Worm (Caenorhabditis elegans): Measurements from ENCODE around the gene fbxc-23.

Gene fbxc-23

DNA sequence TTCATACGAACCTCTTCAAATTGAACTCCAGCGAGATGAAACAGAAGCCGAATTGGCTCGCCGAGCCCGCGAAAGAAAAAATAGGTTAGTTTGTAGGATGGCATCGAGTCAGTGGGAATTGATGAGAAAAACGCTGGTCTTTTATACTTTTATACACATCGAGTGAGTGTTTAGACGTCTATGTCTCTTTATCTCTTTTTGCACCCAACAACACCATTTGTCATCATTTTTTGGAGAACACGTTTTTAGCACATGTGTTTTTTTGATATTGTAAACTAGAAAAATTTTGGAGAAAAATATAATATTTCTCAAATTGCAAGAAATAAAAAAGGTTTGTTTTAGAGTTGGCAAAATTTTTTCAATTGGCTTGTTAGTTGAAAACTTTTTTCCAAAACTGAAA is 28.0 kb upstream of the fbxc-23 start, which contains the start of gene gst-16:
Gene gst-16 (minus strand): TSS at position 111 of the 400 bp plus-strand sequence.
- TF ChIP-seq elt-1 (tag; optimal IDR thresholded peaks at IDR 0.05) (no peak), Y55F3AM.14 (GFP tag; optimal IDR thresholded peaks at IDR 0.05) (no peak), unc-55 (GFP tag; optimal IDR thresholded peaks at IDR 0.05) (no peak), snpc-4 (tag; optimal IDR thresholded peaks at IDR 0.05) (no peak), skn-1 (tag; optimal IDR thresholded peaks at IDR 0.05) (peak; percentile 70)

DNA sequence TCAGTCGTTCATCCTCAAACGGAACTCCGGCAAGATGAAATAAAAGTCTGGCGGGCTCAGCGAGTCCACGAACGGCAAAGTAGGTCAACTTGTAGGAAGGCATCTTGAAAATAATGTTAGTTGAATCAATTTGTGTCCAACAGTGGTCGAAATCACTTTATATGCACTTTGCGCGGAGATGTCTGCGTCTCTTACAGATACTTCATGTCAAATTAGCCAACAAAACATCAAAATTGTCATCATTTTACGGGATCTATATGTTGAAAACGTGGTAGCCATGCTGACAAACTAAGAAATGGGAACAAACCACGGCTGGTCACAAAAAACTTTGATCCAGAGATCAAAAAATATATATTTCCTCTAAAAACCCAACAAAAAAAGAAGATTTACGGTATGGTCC is 21.5 kb upstream of the fbxc-23 start, which contains the start of gene gst-12:
Gene gst-12 (minus strand): TSS at position 254 of the 400 bp plus-strand sequence.
- no peak for TF ChIP-seq nhr-237 (tag; optimal IDR thresholded peaks at IDR 0.05)
- TF ChIP-seq elt-1 (tag; optimal IDR thresholded peaks at IDR 0.05) = no peak
- TF ChIP-seq nhr-21 (tag; optimal IDR thresholded peaks at IDR 0.05) = peak; percentile 61
- TF ChIP-seq ama-1 (optimal IDR thresholded peaks at IDR 0.05) = no peak
- no peak for TF ChIP-seq fos-1 (tag; optimal IDR thresholded peaks at IDR 0.05)
- TF ChIP-seq sma-9 (GFP tag; optimal IDR thresholded peaks at IDR 0.05) = peak; percentile 63
- no peak for TF ChIP-seq sma-9 (tag; optimal IDR thresholded peaks at IDR 0.05)
- no peak for TF ChIP-seq nhr-6 (tag; optimal IDR thresholded peaks at IDR 0.05)
- TF ChIP-seq zag-1 (tag; optimal IDR thresholded peaks at IDR 0.05) = no peak
- no peak for TF ChIP-seq lin-11 (tag; optimal IDR thresholded peaks at IDR 0.05)
- no peak for TF ChIP-seq ztf-11 (tag; optimal IDR thresholded peaks at IDR 0.05)
- no peak for TF ChIP-seq aly-2 (tag; optimal IDR thresholded peaks at IDR 0.05)
- TF ChIP-seq Y55F3AM.14 (GFP tag; optimal IDR thresholded peaks at IDR 0.05) = no peak
- TF ChIP-seq blmp-1 (tag; optimal IDR thresholded peaks at IDR 0.05; ENCODE audit: insufficient read depth) = no peak
- TF ChIP-seq F13H6.1 (tag; optimal IDR thresholded peaks at IDR 0.05) = no peak
- TF ChIP-seq nhr-25 (tag; optimal IDR thresholded peaks at IDR 0.05) = no peak
- no peak for TF ChIP-seq nhr-11 (tag; optimal IDR thresholded peaks at IDR 0.05)

DNA sequence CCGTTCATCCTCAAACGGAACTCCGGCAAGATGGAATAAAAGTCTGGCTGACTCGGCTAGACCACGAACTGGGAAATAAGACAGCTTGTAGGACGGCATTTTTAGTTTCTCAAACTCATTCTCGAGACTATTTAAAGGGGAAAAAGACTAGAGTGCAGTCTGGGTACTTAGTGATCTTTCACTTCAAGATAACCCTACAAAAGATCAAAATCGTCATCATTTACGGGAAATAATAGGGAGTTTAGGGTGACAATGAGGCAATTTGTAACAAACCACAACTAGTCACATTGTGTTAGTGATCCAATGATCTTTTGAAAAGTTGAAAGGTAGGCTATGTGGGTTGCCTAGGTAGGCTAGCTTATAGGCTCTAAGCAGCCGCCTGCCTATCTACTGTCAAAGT is 19.6 kb upstream of the fbxc-23 start, which contains the start of gene gst-14:
Gene gst-14 (minus strand): TSS at position 101 of the 400 bp plus-strand sequence.
- TF ChIP-seq gmeb-1 (tag; optimal IDR thresholded peaks at IDR 0.05) = no peak
- no peak for TF ChIP-seq unc-62 (GFP tag; optimal IDR thresholded peaks at IDR 0.05)
- TF ChIP-seq nhr-129 (tag; optimal IDR thresholded peaks at IDR 0.05) = no peak
- TF ChIP-seq ceh-16 (tag; optimal IDR thresholded peaks at IDR 0.05) = no peak
- no peak for TF ChIP-seq nhr-237 (tag; optimal IDR thresholded peaks at IDR 0.05)
- TF ChIP-seq egl-27 (tag; optimal IDR thresholded peaks at IDR 0.05) = no peak
- TF ChIP-seq C34F6.9 (tag; optimal IDR thresholded peaks at IDR 0.05) = no peak
- TF ChIP-seq nhr-25 (tag; optimal IDR thresholded peaks at IDR 0.05) = no peak
- TF ChIP-seq Y55F3AM.14 (GFP tag; optimal IDR thresholded peaks at IDR 0.05) = no peak
- TF ChIP-seq ama-1 (optimal IDR thresholded peaks at IDR 0.05) = no peak
- TF ChIP-seq lin-11 (tag; optimal IDR thresholded peaks at IDR 0.05) = no peak
- TF ChIP-seq blmp-1 (tag; optimal IDR thresholded peaks at IDR 0.05; ENCODE audit: insufficient read depth) = no peak
- TF ChIP-seq nhr-10 (tag; optimal IDR thresholded peaks at IDR 0.05) = no peak
- TF ChIP-seq nhr-23 (tag; optimal IDR thresholded peaks at IDR 0.05) = no peak
- no peak for TF ChIP-seq mbf-1 (tag; optimal IDR thresholded peaks at IDR 0.05)

DNA sequence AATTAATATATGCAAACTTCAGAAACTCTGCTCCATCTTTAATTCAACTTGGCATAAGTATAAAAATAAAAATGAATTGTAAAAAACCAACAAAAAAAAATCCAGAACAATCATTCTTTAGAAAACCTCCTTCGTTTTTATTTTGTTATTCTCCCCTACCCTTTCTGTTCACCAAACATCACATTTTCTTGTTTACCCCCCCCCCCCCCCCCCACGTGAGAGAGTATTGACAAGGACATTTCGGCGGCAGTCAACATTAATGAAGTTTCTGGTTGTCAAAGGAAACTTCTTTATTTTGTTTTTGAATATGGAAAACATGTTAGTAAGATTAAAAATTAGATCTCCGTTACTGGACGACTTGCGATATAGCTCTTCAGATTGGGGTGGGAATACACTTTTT is 18.2 kb upstream of the fbxc-23 start:
- no peak for TF ChIP-seq sem-4 (tag; optimal IDR thresholded peaks at IDR 0.05)

DNA sequence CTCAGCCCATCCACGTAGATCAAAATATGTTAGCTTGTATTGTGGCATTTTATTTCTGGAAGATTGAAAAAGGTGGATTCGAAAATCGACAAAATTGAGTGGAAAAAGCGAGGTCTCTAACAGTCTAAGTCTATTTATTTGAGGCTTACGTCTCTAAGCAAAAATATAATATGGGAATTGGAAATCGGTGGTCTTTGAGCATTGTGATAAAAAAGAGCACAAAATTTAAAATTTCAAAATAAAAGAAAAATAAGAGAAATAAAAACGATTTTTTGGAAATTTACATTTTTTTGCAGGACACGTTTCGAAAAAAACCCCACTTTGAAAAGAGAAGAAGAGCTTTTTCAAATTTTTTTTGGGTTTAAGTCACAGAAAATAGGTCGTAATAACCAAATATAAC is 16.7 kb upstream of the fbxc-23 start, which contains the start of gene gst-15:
Gene gst-15 (minus strand): TSS at position 101 of the 400 bp plus-strand sequence.
- TF ChIP-seq ceh-82 (tag; optimal IDR thresholded peaks at IDR 0.05) = no peak
- no peak for TF ChIP-seq peb-1 (tag; optimal IDR thresholded peaks at IDR 0.05)
- TF ChIP-seq nhr-129 (tag; optimal IDR thresholded peaks at IDR 0.05) = no peak

DNA sequence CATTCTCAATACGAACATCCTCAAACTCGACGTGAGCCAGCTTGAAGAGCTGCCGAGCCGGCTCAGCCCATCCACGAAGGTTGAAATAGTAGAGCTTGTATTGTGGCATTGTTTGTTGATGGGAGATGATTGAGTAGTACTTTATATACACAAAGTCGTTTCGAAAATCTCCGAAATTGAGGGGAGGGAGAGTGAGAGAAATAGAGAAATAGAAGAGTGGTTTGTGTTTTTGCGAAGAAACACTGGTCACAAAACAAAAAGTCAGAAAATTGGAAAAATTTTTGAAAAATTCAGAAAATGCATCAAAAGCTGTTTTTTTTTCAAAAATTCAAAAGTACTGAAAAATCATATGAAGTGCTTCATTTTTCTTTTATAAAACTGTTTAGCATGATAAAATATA is 14.8 kb upstream of the fbxc-23 start, which contains the start of gene gst-24:
Gene gst-24 (minus strand): TSS at position 181 of the 400 bp plus-strand sequence.
- TF ChIP-seq crh-2 (tag; optimal IDR thresholded peaks at IDR 0.05) (no peak), C34F6.9 (tag; optimal IDR thresholded peaks at IDR 0.05) (peak; percentile 65), unc-62 (GFP tag; optimal IDR thresholded peaks at IDR 0.05) (no peak), unc-55 (GFP tag; optimal IDR thresholded peaks at IDR 0.05) (peak; percentile 0), gmeb-1 (tag; optimal IDR thresholded peaks at IDR 0.05) (no peak)

All from whole organism, L2 larva.